Worm (Caenorhabditis elegans): ENCODE results near the gene Y54G2A.40.

Gene Y54G2A.40

ce11 chrIV:2826335-2826734, 19.9 kb upstream of the Y54G2A.40 start:
- TF ChIP-seq alr-1 (tag; optimal IDR thresholded peaks at IDR 0.05; ENCODE audit: borderline replicate concordance): peak; percentile 85
- no peak for TF ChIP-seq elt-3 (tag; optimal IDR thresholded peaks at IDR 0.05)

DNA sequence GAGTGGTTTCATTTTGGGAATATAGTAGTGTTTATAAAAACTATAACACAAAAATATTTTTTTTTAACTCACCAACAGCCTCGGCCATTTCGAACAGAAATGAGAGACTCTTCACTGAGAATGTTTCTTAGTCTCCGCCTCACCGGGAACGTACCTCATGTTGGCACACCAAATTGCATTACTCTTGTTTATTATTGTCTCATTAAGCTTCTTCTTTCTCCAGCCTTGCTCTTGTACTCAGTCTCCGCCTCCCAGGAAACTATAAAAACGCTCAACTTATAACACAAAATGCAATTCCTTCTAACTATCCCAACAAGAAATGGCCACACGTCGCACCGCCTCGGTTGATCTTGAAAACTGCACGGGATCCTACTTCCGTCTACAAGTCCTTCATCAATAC, 13.7 kb upstream of the Y54G2A.40 start, which contains the start of the genes Y54G2A.48 and pudl-1:
Gene Y54G2A.48, minus strand, starts transcription at position 101 of the 400 bp plus-strand sequence.
Gene pudl-1, plus strand, starts transcription at position 320 of the 400 bp plus-strand sequence.
- TF ChIP-seq sox-4 (tag; optimal IDR thresholded peaks at IDR 0.05) (no peak), aha-1 (tag; optimal IDR thresholded peaks at IDR 0.05) (no peak), aly-2 (tag; optimal IDR thresholded peaks at IDR 0.05) (no peak), ceh-8 (GFP tag; optimal IDR thresholded peaks at IDR 0.05) (no peak), fkh-10 (GFP tag; optimal IDR thresholded peaks at IDR 0.05) (no peak)

- TF ChIP-seq pqm-1 (tag; optimal IDR thresholded peaks at IDR 0.05): no peak
- no peak for TF ChIP-seq snpc-4 (tag; optimal IDR thresholded peaks at IDR 0.05)
- no peak for TF ChIP-seq egl-27 (tag; optimal IDR thresholded peaks at IDR 0.05)
- TF ChIP-seq efl-1 (optimal IDR thresholded peaks at IDR 0.05): no peak
- no peak for TF ChIP-seq efl-1 (GFP tag; optimal IDR thresholded peaks at IDR 0.05 in 1 of 2)
- TF ChIP-seq ztf-11 (tag; optimal IDR thresholded peaks at IDR 0.05): no peak
- no peak for TF ChIP-seq mdl-1 (tag; optimal IDR thresholded peaks at IDR 0.05)
- no peak for TF ChIP-seq xbp-1 (tag; optimal IDR thresholded peaks at IDR 0.05)
- no peak for TF ChIP-seq nhr-85 (tag)
- TF ChIP-seq tlp-1 (tag; optimal IDR thresholded peaks at IDR 0.05): no peak
- no peak for TF ChIP-seq aha-1 (tag; optimal IDR thresholded peaks at IDR 0.05)
- no peak for TF ChIP-seq ceh-63 (GFP tag; optimal IDR thresholded peaks at IDR 0.05)
- no peak for TF ChIP-seq ztf-4 (tag; optimal IDR thresholded peaks at IDR 0.05)
- no peak for TF ChIP-seq swsn-7 (tag; optimal IDR thresholded peaks at IDR 0.05)
- no peak for TF ChIP-seq lin-14 (GFP tag; optimal IDR thresholded peaks at IDR 0.05)
- no peak for TF ChIP-seq fkh-8 (tag; optimal IDR thresholded peaks at IDR 0.05)
- no peak for TF ChIP-seq nhr-76 (tag; optimal IDR thresholded peaks at IDR 0.05)
- TF ChIP-seq nhr-20 (tag; optimal IDR thresholded peaks at IDR 0.05): no peak
These were observed 11.8 kb upstream of the Y54G2A.40 start, which contains the start of gene pudl-2 for ce11 chrIV:2834516-2834915. Gene pudl-2 (plus strand): TSS chrIV:2834816.

DNA sequence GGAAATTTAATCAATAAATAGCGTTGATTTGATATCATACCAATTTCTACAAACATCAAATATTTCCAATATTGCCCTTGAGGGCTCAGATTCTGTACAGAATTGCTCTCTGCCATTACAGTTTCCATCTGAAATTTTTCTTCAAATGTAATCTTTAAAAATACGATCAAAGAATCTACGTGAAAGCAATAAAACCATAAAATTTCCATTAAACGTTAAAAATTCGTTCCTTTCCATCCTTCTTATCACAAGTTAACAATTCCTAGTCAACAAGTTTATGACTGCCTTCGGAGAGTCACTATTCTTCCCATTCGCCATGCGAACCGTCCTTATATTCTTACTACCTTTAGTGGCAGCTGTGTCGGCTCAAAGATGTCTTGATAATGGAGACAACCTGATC, 10.9 kb upstream of the Y54G2A.40 start, which contains the start of gene clec-82:
Gene clec-82, plus strand, starts transcription at position 301 of the 400 bp plus-strand sequence.
- TF ChIP-seq nhr-90 (tag; optimal IDR thresholded peaks at IDR 0.05; ENCODE audit: poor library complexity) (no peak), zip-4 (GFP tag; optimal IDR thresholded peaks at IDR 0.05) (no peak), egl-13 (tag; optimal IDR thresholded peaks at IDR 0.05) (no peak), nhr-28 (tag; optimal IDR thresholded peaks at IDR 0.05) (no peak), tlp-1 (tag; optimal IDR thresholded peaks at IDR 0.05) (no peak), aly-2 (tag; optimal IDR thresholded peaks at IDR 0.05) (no peak), mdl-1 (tag; optimal IDR thresholded peaks at IDR 0.05) (no peak), snpc-4 (tag; optimal IDR thresholded peaks at IDR 0.05) (no peak)

DNA sequence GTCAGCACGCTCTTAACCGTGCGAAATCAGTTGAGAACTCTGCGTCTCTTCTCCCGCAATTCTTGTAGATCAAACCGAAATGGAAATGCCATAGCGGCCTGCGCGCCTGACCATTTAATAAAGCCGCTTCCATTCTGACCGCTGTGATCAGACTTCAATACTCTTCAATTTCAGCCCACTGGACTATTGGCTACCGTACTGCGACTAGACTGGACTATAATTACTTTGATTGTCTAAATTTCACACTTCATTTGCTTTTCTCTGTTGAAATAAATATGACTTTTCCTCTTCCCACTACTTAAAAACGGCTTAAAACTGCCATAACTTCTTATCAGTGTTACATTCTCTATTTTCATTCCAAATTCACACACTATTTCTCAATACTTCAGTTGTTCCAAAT, 8.0 kb upstream of the Y54G2A.40 start, which contains the start of gene Y54G2A.7:
Gene Y54G2A.7, plus strand, starts transcription at position 301 of the 400 bp plus-strand sequence.
- TF ChIP-seq fkh-4 (tag; optimal IDR thresholded peaks at IDR 0.05; ENCODE audit: borderline replicate concordance) (no peak), xbp-1 (tag; optimal IDR thresholded peaks at IDR 0.05) (no peak), mep-1 (tag; optimal IDR thresholded peaks at IDR 0.05) (no peak), nhr-47 (tag; optimal IDR thresholded peaks at IDR 0.05) (no peak), lin-13 (GFP tag; optimal IDR thresholded peaks at IDR 0.05) (no peak), lin-15B (tag; optimal IDR thresholded peaks at IDR 0.05) (no peak), mdl-1 (tag; optimal IDR thresholded peaks at IDR 0.05) (no peak), zip-4 (GFP tag; optimal IDR thresholded peaks at IDR 0.05) (no peak), vab-15 (tag; optimal IDR thresholded peaks at IDR 0.05) (no peak), nhr-77 (tag; optimal IDR thresholded peaks at IDR 0.05) (no peak), dpl-1 (GFP tag; optimal IDR thresholded peaks at IDR 0.05) (no peak), pqm-1 (tag; optimal IDR thresholded peaks at IDR 0.05) (no peak), efl-1 (optimal IDR thresholded peaks at IDR 0.05) (no peak), efl-1 (GFP tag; optimal IDR thresholded peaks at IDR 0.05 in 1 of 2) (no peak), nhr-71 (tag; optimal IDR thresholded peaks at IDR 0.05) (no peak), lin-35 (GFP tag; optimal IDR thresholded peaks at IDR 0.05) (no peak)
